Fruit fly (Drosophila melanogaster): ENCODE data around the gene SoYb.

- TF ChIP-seq Sp1 (GFP tag; optimal IDR thresholded peaks at IDR 0.05), result peak; percentile 94
- TF ChIP-seq Vsx2 (GFP tag; optimal IDR thresholded peaks at IDR 0.05; ENCODE audit: partially characterized antibody), result no peak
- TF ChIP-seq N (GFP tag; optimal IDR thresholded peaks at IDR 0.05), result no peak
- no peak for TF ChIP-seq jim (GFP tag; optimal IDR thresholded peaks at IDR 0.05)
- TF ChIP-seq pan (optimal IDR thresholded peaks at IDR 0.05), result no peak
- TF ChIP-seq Myc (optimal IDR thresholded peaks at IDR 0.05), result peak; percentile 32
- peak; percentile 89 for TF ChIP-seq OdsH (GFP tag; optimal IDR thresholded peaks at IDR 0.05)
- no peak for TF ChIP-seq Abd-B (GFP tag; optimal IDR thresholded peaks at IDR 0.05)
Observed at dm6 chr2L:9954119-9954518, 48.4 kb downstream of the SoYb start, which contains the start of the genes CG13126 and CG4709.
